Worm (Caenorhabditis elegans) whole organism, early embryonic: Measurements from ENCODE around the gene map-2.
"Not testable (repeated sequence)": the region's sequence is repeated elsewhere in the genome, so short reads cannot be mapped to it uniquely, and the experiment has no call there.

Experiments
- B0310.2 ChIP-seq: sonication (generic microtip); optimal IDR thresholded peaks from 2 replicates; lab custom pipeline; 2016; ENCODE audit warnings: mild to moderate bottlenecking, missing genetic modification characterization, missing compliant biosample characterization
- F13C5.2 ChIP-seq: sonication (generic microtip); optimal IDR thresholded peaks from 2 replicates; lab custom pipeline; 2017; ENCODE audit warnings: mild to moderate bottlenecking, missing genetic modification characterization, inconsistent platforms, missing compliant biosample characterization
- aly-1 ChIP-seq: sonication (generic microtip); optimal IDR thresholded peaks from 2 replicates; lab custom pipeline; 2016; ENCODE audit warnings: missing genetic modification characterization, missing compliant biosample characterization
- ama-1 ChIP-seq: fragments of 150-350 bp; optimal IDR thresholded peaks from 2 replicates; lab custom pipeline; 2014
- ceh-13 ChIP-seq: fragments of 200-800 bp; sonication (Bioruptor generic); optimal IDR thresholded peaks from 2 replicates; lab custom pipeline; 2018; ENCODE audit warnings: mild to moderate bottlenecking, missing genetic modification characterization, missing compliant biosample characterization
- ceh-36 ChIP-seq: sonication (generic microtip); optimal IDR thresholded peaks from 2 replicates; lab custom pipeline; 2016; ENCODE audit warnings: missing genetic modification characterization, inconsistent platforms, missing compliant biosample characterization
- ets-7 ChIP-seq: sonication (generic microtip); optimal IDR thresholded peaks from 2 replicates; lab custom pipeline; 2016; ENCODE audit warnings: missing genotype, missing genetic modification characterization, missing compliant biosample characterization
- flt-1 ChIP-seq: fragments of 200-800 bp; sonication (Bioruptor generic); IDR thresholded peaks from 2 replicates; pipeline ENCODE4 v1.3.6; 2022; ENCODE audit warnings: missing genetic modification characterization, missing compliant biosample characterization
- hmbx-1 ChIP-seq: sonication (generic microtip); optimal IDR thresholded peaks from 2 replicates; lab custom pipeline; 2016; ENCODE audit warnings: mild to moderate bottlenecking, missing genetic modification characterization, missing compliant biosample characterization
- hmg-4 ChIP-seq: fragments of 200-800 bp; sonication (Bioruptor generic); optimal IDR thresholded peaks from 2 replicates; lab custom pipeline; 2018; ENCODE audit warnings: mild to moderate bottlenecking, missing genetic modification characterization, missing compliant biosample characterization
- hnd-1 ChIP-seq: sonication (generic microtip); optimal IDR thresholded peaks from 2 replicates; lab custom pipeline; 2016; ENCODE audit warnings: missing genetic modification characterization, missing compliant biosample characterization
- pes-1 ChIP-seq: fragments of 200-800 bp; sonication (Bioruptor generic); IDR thresholded peaks from 2 replicates; pipeline ENCODE4 v1.3.6; 2022; ENCODE audit warnings: missing genetic modification reagents, missing genetic modification characterization, missing compliant biosample characterization
- scrt-1 ChIP-seq: fragments of 200-800 bp; sonication (Bioruptor generic); IDR thresholded peaks from 2 replicates; pipeline ENCODE4 v1.3.6; 2022; ENCODE audit warnings: missing genetic modification characterization, missing compliant biosample characterization
- sea-1 ChIP-seq: fragments of 200-800 bp; sonication (Bioruptor generic); conservative IDR thresholded peaks from 2 replicates; pipeline ENCODE4 v1.3.6; 2022; ENCODE audit warnings: missing genetic modification characterization, missing compliant biosample characterization
- tbx-11 ChIP-seq: fragments of 200-800 bp; sonication (Bioruptor generic); IDR thresholded peaks from 2 replicates; pipeline ENCODE4 v1.3.6; 2022; ENCODE audit warnings: missing genetic modification characterization, missing compliant biosample characterization
- tbx-37 ChIP-seq: fragments of 200-800 bp; sonication (Bioruptor generic); conservative IDR thresholded peaks from 2 replicates; pipeline ENCODE4 v1.3.6; 2022; ENCODE audit warnings: missing genetic modification reagents, missing genetic modification characterization, missing compliant biosample characterization
- tra-4 ChIP-seq: sonication (generic microtip); optimal IDR thresholded peaks from 2 replicates; lab custom pipeline; 2017; ENCODE audit warnings: missing genetic modification characterization, missing compliant biosample characterization

The map-2 gene

DNA sequence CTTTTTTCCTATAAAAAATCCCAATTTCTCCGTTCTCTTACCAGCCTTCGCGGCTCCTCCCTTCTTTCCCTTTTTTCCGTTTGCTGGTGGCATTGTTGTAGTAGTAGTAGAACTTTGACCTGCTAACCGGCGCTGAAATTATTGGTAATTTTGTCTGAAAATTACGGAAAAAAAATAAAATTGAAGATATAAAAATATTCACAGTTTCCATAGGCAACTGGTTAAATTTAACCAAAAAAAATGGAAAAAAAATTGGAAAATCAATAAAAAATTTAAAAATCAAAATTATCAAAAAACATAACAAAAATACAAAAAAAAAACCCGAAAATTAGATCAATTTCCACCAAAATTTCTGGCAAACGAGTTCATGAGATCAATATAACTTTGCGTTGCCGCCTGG, at the start of gene map-2:
map-2 (minus strand) TSS at position 101 of the 400 bp plus-strand sequence.
- TF ChIP-seq tra-4 = no peak
- no peak for TF ChIP-seq scrt-1

DNA sequence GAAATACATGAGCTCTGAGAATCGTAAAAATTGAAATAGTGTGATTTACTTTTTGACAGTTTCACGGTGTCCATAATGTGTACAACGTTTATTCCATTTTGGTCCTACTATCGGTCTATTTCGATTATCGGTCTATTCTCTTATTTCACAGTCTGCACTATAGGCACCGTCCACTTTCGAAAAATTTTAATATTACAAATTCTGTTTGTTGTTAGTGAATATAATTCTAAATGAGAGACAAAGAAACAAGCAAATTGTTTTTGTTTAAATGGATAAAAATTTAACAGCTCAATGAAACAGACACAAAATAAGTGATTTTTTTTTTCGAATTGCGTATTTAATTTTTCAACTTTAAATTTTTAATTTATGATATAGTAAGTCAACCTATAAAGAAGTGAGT, 43.5 kb upstream of the map-2 start:
- TF ChIP-seq sea-1 = no peak
- no peak for TF ChIP-seq flt-1 (GFP tag; lab: Robert Waterston, UW)
- no peak for TF ChIP-seq hnd-1 (tag; lab: Kevin White, UChicago)
- TF ChIP-seq aly-1 (tag; lab: Kevin White, UChicago) = no peak
- no peak for TF ChIP-seq tra-4
- no peak for TF ChIP-seq ama-1

DNA sequence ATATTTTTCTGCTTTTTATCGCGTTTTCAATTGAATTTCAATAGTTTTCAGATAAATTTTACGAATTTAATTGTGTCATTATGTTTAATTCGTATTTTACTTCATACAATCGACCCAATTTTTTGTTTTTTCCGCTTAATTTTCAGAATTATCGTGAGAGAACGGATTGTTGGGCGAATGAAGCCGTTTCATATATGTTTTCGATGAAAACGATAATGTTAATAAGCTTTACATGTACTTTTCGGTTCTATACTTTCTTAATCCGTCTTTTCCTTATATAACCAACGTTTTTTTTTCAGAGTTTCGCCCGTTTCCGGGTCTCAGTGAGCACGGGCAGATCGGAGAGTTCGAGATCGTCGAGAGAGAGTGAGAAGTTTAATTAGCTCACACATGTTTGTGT, 40.6 kb upstream of the map-2 start, which contains the start of gene T06A10.2:
T06A10.2 (plus strand) TSS at position 301 of the 400 bp plus-strand sequence.
- TF ChIP-seq ets-7 (tag; lab: Kevin White, UChicago); ama-1; F13C5.2 (tag; lab: Kevin White, UChicago): not testable (repeated sequence)

DNA sequence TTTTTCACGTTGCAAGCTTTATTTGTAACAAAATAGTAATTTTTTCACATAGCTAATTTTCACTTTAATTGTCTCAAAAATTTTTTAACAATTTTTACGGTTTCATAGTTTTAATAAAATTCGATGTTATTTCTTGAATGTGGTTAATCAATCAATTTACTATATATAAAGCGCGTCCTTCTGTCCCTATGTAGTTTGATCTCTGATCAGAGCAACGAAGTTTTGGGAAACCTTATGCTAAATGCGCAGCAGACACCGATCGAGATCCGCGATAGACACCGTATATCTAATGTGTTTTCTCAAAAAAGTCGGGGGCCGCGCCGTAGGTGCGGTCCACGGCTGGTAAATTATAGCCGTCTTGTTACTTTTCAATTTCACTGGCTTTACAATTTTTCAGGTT, 33.9 kb upstream of the map-2 start:
- no peak for TF ChIP-seq tbx-37 (GFP tag; lab: Robert Waterston, UW)
- no peak for TF ChIP-seq ets-7 (tag; lab: Kevin White, UChicago)
- TF ChIP-seq tbx-11 (GFP tag; lab: Robert Waterston, UW) = no peak
- TF ChIP-seq sea-1 = no peak
- no peak for TF ChIP-seq pes-1 (GFP tag; lab: Robert Waterston, UW)
- TF ChIP-seq aly-1 (tag; lab: Kevin White, UChicago) = no peak
- TF ChIP-seq hmg-4 (GFP tag; lab: Kevin White, UChicago) = no peak
- no peak for TF ChIP-seq flt-1 (GFP tag; lab: Robert Waterston, UW)

DNA sequence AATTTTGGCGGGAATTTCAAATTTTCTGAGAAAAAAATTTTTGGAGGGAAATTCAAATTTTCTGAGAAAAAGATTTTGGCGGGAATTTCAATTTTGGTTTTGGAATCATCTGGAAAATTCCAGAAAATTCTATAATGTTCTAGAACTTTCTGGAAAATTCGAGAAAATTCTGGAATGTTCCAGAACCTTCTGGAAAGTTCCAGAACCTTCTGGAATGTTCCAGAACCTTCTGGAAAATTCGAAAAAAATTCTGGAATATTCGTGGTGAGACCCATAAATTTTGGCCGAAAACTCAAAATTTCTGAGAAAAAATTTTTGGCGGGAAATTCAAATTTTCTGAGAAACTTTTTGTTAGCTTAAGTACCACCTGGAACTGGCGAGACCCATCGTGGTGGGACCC, 27.7 kb upstream of the map-2 start:
- TF ChIP-seq pes-1 (GFP tag; lab: Robert Waterston, UW) = peak; percentile 53; the same call in 1 of the 2 replicates
- peak; percentile 47; the same call in 1 of the 2 replicates for TF ChIP-seq flt-1 (GFP tag; lab: Robert Waterston, UW)

DNA sequence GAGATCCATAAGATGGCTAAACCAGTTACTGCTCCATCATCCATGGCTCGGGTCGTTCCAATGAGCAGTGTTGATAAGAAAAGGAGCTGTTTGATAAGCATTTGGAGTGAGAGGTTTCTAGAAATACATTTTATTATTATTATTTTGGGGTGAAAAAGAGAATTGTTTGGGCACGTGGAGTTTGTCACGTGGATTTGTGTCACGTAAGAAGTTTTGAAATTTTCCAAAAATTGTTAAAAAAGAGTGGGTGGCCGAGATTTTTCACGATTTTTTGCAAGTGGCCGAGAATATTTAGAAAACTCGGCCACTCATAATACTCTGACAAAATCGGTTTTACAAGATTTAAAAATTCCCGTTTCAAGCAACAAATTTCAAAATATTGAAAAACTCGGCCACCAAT, 14.2 kb upstream of the map-2 start, which contains the start of gene T06A10.106:
T06A10.106 (minus strand) TSS at position 101 of the 400 bp plus-strand sequence.
- TF ChIP-seq ets-7 (tag; lab: Kevin White, UChicago) = no peak
- no peak for TF ChIP-seq ceh-13 (GFP tag; lab: Kevin White, UChicago)
- TF ChIP-seq aly-1 (tag; lab: Kevin White, UChicago) = no peak
- TF ChIP-seq ama-1 = no peak
- no peak for TF ChIP-seq tbx-11 (GFP tag; lab: Robert Waterston, UW)
- no peak for TF ChIP-seq hnd-1 (tag; lab: Kevin White, UChicago)
- TF ChIP-seq sea-1 = no peak
- TF ChIP-seq F13C5.2 (tag; lab: Kevin White, UChicago) = no peak
- TF ChIP-seq hmbx-1 (tag; lab: Kevin White, UChicago) = no peak
- no peak for TF ChIP-seq pes-1 (GFP tag; lab: Robert Waterston, UW)
- no peak for TF ChIP-seq ceh-36 (tag; lab: Kevin White, UChicago)
- TF ChIP-seq scrt-1 = no peak
- no peak for TF ChIP-seq tbx-37 (GFP tag; lab: Robert Waterston, UW)
- TF ChIP-seq B0310.2 (tag; lab: Kevin White, UChicago) = no peak
- TF ChIP-seq flt-1 (GFP tag; lab: Robert Waterston, UW) = no peak
- TF ChIP-seq hmg-4 (GFP tag; lab: Kevin White, UChicago) = no peak
- no peak for TF ChIP-seq tra-4

DNA sequence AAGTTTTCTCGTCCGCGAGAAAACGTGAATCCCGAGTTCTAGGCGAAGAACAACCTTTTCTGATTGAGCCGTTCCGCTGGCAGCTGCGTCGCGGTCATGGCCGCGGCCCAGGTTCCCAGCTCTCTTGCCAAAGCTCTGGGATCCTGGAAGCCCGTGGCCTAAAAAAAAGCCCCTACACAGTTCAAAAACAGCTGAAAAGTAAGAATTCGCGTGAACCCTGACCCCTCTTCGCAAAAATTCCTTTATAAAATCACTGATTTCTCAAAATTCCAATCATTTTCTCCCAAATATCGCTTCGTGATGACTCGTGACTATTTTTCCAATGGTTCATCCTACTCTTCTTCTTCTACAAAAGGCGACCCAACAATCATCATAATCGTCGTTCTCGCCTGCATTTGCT, 12.5 kb upstream of the map-2 start, which contains the start of gene T06A10.107:
T06A10.107 (plus strand) TSS at position 301 of the 400 bp plus-strand sequence.
- no peak for TF ChIP-seq ets-7 (tag; lab: Kevin White, UChicago)
- no peak for TF ChIP-seq aly-1 (tag; lab: Kevin White, UChicago)
- no peak for TF ChIP-seq tra-4
- no peak for TF ChIP-seq ama-1
- TF ChIP-seq hnd-1 (tag; lab: Kevin White, UChicago) = no peak
- TF ChIP-seq B0310.2 (tag; lab: Kevin White, UChicago) = no peak
- no peak for TF ChIP-seq tbx-11 (GFP tag; lab: Robert Waterston, UW)
- no peak for TF ChIP-seq hmg-4 (GFP tag; lab: Kevin White, UChicago)
- no peak for TF ChIP-seq tbx-37 (GFP tag; lab: Robert Waterston, UW)
- TF ChIP-seq flt-1 (GFP tag; lab: Robert Waterston, UW) = no peak
- no peak for TF ChIP-seq F13C5.2 (tag; lab: Kevin White, UChicago)
- no peak for TF ChIP-seq hmbx-1 (tag; lab: Kevin White, UChicago)
- no peak for TF ChIP-seq scrt-1
- no peak for TF ChIP-seq sea-1
- no peak for TF ChIP-seq ceh-36 (tag; lab: Kevin White, UChicago)
- no peak for TF ChIP-seq pes-1 (GFP tag; lab: Robert Waterston, UW)
- TF ChIP-seq ceh-13 (GFP tag; lab: Kevin White, UChicago) = no peak

DNA sequence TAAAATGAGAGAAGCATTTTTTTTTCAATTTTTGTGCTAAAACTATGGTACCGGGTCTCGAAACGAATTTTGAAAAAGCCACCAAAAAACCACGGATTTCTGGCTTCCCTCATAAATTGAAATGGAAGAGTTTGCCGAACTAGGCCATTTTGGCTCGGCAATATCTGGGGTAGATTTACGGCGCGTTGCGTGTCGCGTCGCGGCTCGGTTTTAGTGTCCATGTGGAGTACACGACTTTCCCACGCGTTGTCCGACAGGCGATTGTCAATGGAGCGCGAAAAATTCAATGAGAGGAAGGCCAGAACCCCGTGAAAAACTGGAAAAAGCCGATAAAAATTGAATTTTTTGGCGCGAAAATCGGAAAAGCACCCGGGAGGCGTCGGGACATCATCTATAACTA, 11.8 kb upstream of the map-2 start:
- TF ChIP-seq pes-1 (GFP tag; lab: Robert Waterston, UW) = 0 out of 2 replicates have a peak, but pooled peaks have one; percentile 29

DNA sequence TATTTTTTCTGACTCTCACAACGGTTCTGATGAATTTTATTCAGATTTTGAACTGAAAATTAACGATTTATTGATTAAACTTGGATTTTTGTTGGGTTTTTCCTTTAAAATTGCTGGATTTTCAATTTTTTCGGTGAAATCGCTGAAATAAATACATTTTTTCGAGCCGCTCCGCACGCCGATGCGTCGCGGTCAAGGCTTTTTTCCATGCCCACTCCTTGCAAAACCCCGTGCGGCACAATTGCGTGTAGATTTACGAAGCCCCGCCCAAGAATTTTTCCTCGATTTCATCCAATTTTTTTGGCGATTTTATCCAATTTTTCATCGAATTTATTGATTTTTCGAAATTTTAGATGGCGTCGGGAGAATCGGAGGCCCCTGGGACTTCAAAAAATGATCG, 10.8 kb upstream of the map-2 start, which contains the start of gene gtsf-1:
gtsf-1 (plus strand) TSS at position 354 of the 400 bp plus-strand sequence.
- TF ChIP-seq hmbx-1 (tag; lab: Kevin White, UChicago) (no peak), aly-1 (tag; lab: Kevin White, UChicago) (no peak), ceh-13 (GFP tag; lab: Kevin White, UChicago) (peak; percentile 29), scrt-1 (no peak), tbx-11 (GFP tag; lab: Robert Waterston, UW) (0 out of 2 replicates have a peak, but pooled peaks have one; percentile 65), pes-1 (GFP tag; lab: Robert Waterston, UW) (peak; percentile 67), ceh-36 (tag; lab: Kevin White, UChicago) (peak; percentile 56), F13C5.2 (tag; lab: Kevin White, UChicago) (peak; percentile 91), sea-1 (peak; percentile 61; the same call in 1 of the 2 replicates), hmg-4 (GFP tag; lab: Kevin White, UChicago) (peak; percentile 39), B0310.2 (tag; lab: Kevin White, UChicago) (no peak), tra-4 (no peak), ama-1 (no peak), hnd-1 (tag; lab: Kevin White, UChicago) (peak; percentile 42), tbx-37 (GFP tag; lab: Robert Waterston, UW) (0 out of 2 replicates have a peak, but pooled peaks have one; percentile 32), flt-1 (GFP tag; lab: Robert Waterston, UW) (peak; percentile 67), ets-7 (tag; lab: Kevin White, UChicago) (no peak)
